Fruit fly (Drosophila melanogaster) Kc167 (cell line): ENCODE measurements around the gene GCC185.

Experiments
- insv ChIP-seq: fragments of >200 bp; optimal IDR thresholded peaks from 3 replicates; lab custom pipeline; 2018; ENCODE audit warnings: missing external identifiers
- psq ChIP-seq: fragments of >200 bp; optimal IDR thresholded peaks from 2 replicates; lab custom pipeline; 2017; ENCODE audit warnings: missing external identifiers

dm6 chr3R:11979879-11980571 lies 30.5 kb upstream of the GCC185 start, which contains the start of gene CG18547:
- TF ChIP-seq psq (no peak), insv (no peak)
